Fruit fly (Drosophila melanogaster): ENCODE data around the gene Ama.

The Ama gene

dm6 chr3R:6755454-6755853, 6.9 kb upstream of the Ama start:
- TF ChIP-seq ttk (optimal IDR thresholded peaks at IDR 0.05), result no peak
- TF ChIP-seq Sin3A (optimal IDR thresholded peaks at IDR 0.05), result no peak
- no peak for TF ChIP-seq insv (optimal IDR thresholded peaks at IDR 0.05)
- no peak for TF ChIP-seq psq (optimal IDR thresholded peaks at IDR 0.05)
- TF ChIP-seq Myc (optimal IDR thresholded peaks at IDR 0.05), result no peak
- no peak for TF ChIP-seq h (optimal IDR thresholded peaks at IDR 0.05)

- TF ChIP-seq Sin3A (optimal IDR thresholded peaks at IDR 0.05) (no peak), psq (optimal IDR thresholded peaks at IDR 0.05) (no peak), insv (optimal IDR thresholded peaks at IDR 0.05) (no peak), Myc (optimal IDR thresholded peaks at IDR 0.05) (no peak), h (optimal IDR thresholded peaks at IDR 0.05) (no peak), ttk (optimal IDR thresholded peaks at IDR 0.05) (no peak)
Observed at dm6 chr3R:6759419-6759818, 3.0 kb upstream of the Ama start, which contains the start of gene bcd. bcd (minus strand) TSS chr3R:6759466.

dm6 chr3R:6760755-6761647, 1.4 kb upstream of the Ama start:
- no peak for TF ChIP-seq h (optimal IDR thresholded peaks at IDR 0.05)

dm6 chr3R:6762794-6763407, 508 bp downstream of the Ama start:
- TF ChIP-seq h (optimal IDR thresholded peaks at IDR 0.05), result no peak
- TF ChIP-seq Sin3A (optimal IDR thresholded peaks at IDR 0.05), result no peak
- TF ChIP-seq insv (optimal IDR thresholded peaks at IDR 0.05), result no peak
- TF ChIP-seq Myc (optimal IDR thresholded peaks at IDR 0.05), result no peak

dm6 chr3R:6764848-6765247, 2.5 kb downstream of the Ama start:
- TF ChIP-seq insv (optimal IDR thresholded peaks at IDR 0.05) (no peak), psq (optimal IDR thresholded peaks at IDR 0.05) (no peak), h (optimal IDR thresholded peaks at IDR 0.05) (no peak), Myc (optimal IDR thresholded peaks at IDR 0.05) (no peak), ttk (optimal IDR thresholded peaks at IDR 0.05) (no peak), Sin3A (optimal IDR thresholded peaks at IDR 0.05) (no peak)

- TF ChIP-seq ttk (optimal IDR thresholded peaks at IDR 0.05), result no peak
- no peak for TF ChIP-seq Myc (optimal IDR thresholded peaks at IDR 0.05)
- TF ChIP-seq Sin3A (optimal IDR thresholded peaks at IDR 0.05), result no peak
- no peak for TF ChIP-seq h (optimal IDR thresholded peaks at IDR 0.05)
- TF ChIP-seq psq (optimal IDR thresholded peaks at IDR 0.05), result no peak
- TF ChIP-seq insv (optimal IDR thresholded peaks at IDR 0.05), result no peak
Observed at dm6 chr3R:6766171-6766591, 3.8 kb downstream of the Ama start.

- no peak for TF ChIP-seq psq (optimal IDR thresholded peaks at IDR 0.05)
- no peak for TF ChIP-seq ttk (optimal IDR thresholded peaks at IDR 0.05)
- no peak for TF ChIP-seq h (optimal IDR thresholded peaks at IDR 0.05)
- TF ChIP-seq Sin3A (optimal IDR thresholded peaks at IDR 0.05), result no peak
- TF ChIP-seq Myc (optimal IDR thresholded peaks at IDR 0.05), result no peak
- no peak for TF ChIP-seq insv (optimal IDR thresholded peaks at IDR 0.05)
Observed at dm6 chr3R:6766928-6767327, 4.5 kb downstream of the Ama start.

dm6 chr3R:6768256-6768655, 5.9 kb downstream of the Ama start:
- TF ChIP-seq ttk (optimal IDR thresholded peaks at IDR 0.05), result no peak
- no peak for TF ChIP-seq Sin3A (optimal IDR thresholded peaks at IDR 0.05)
- no peak for TF ChIP-seq h (optimal IDR thresholded peaks at IDR 0.05)
- no peak for TF ChIP-seq psq (optimal IDR thresholded peaks at IDR 0.05)
- no peak for TF ChIP-seq Myc (optimal IDR thresholded peaks at IDR 0.05)
- TF ChIP-seq insv (optimal IDR thresholded peaks at IDR 0.05), result no peak

- no peak for TF ChIP-seq insv (optimal IDR thresholded peaks at IDR 0.05)
- TF ChIP-seq Myc (optimal IDR thresholded peaks at IDR 0.05), result no peak
- no peak for TF ChIP-seq psq (optimal IDR thresholded peaks at IDR 0.05)
- TF ChIP-seq h (optimal IDR thresholded peaks at IDR 0.05), result no peak
- no peak for TF ChIP-seq ttk (optimal IDR thresholded peaks at IDR 0.05)
- no peak for TF ChIP-seq Sin3A (optimal IDR thresholded peaks at IDR 0.05)
Observed at dm6 chr3R:6771797-6772196, 9.4 kb downstream of the Ama start.

- no peak for TF ChIP-seq psq (optimal IDR thresholded peaks at IDR 0.05)
- TF ChIP-seq Sin3A (optimal IDR thresholded peaks at IDR 0.05), result no peak
- no peak for TF ChIP-seq ttk (optimal IDR thresholded peaks at IDR 0.05)
- no peak for TF ChIP-seq Myc (optimal IDR thresholded peaks at IDR 0.05)
- TF ChIP-seq insv (optimal IDR thresholded peaks at IDR 0.05), result no peak
- TF ChIP-seq h (optimal IDR thresholded peaks at IDR 0.05), result no peak
Observed at dm6 chr3R:6776797-6777196, 14.4 kb downstream of the Ama start.

dm6 chr3R:6780004-6780403, 17.6 kb downstream of the Ama start:
- no peak for TF ChIP-seq Sin3A (optimal IDR thresholded peaks at IDR 0.05)
- TF ChIP-seq psq (optimal IDR thresholded peaks at IDR 0.05), result no peak
- TF ChIP-seq insv (optimal IDR thresholded peaks at IDR 0.05), result no peak
- TF ChIP-seq ttk (optimal IDR thresholded peaks at IDR 0.05), result no peak

dm6 chr3R:6791189-6791886, 28.9 kb downstream of the Ama start, which contains the start of gene Dfd:
Dfd (plus strand) TSS chr3R:6791836.
- TF ChIP-seq Sin3A (optimal IDR thresholded peaks at IDR 0.05) (no peak), Myc (optimal IDR thresholded peaks at IDR 0.05) (no peak), h (optimal IDR thresholded peaks at IDR 0.05) (no peak), psq (optimal IDR thresholded peaks at IDR 0.05) (no peak), ttk (optimal IDR thresholded peaks at IDR 0.05) (no peak), insv (optimal IDR thresholded peaks at IDR 0.05) (no peak)

Measured in Kc167 (cell line).